Worm (Caenorhabditis elegans): ENCODE results near the gene coel-1.

DNA sequence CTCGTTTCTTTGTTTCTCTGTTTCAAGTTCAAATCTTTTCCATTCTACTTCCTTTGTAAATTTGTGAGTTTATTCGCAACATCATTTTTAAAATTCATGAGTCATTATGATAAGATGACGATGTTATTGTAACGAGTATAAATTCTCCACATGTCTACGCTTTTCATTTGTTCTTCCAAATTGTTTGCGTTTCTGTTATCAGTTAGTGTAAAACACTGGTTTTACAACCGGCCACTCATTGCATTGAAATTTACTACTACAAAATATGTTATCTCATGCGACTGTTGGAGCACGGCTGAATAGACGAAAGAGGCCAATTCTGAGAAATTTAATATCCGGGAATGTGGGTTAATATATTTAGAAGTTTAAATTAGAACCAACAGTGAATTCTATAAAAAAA lies 16.9 kb downstream of the coel-1 start, which contains the start of gene C52B9.19:
- no peak for TF ChIP-seq lsy-2 (tag; optimal IDR thresholded peaks at IDR 0.05)
- no peak for TF ChIP-seq aly-2 (tag; optimal IDR thresholded peaks at IDR 0.05)
- no peak for TF ChIP-seq nhr-6 (tag; optimal IDR thresholded peaks at IDR 0.05)
- TF ChIP-seq zag-1 (tag; optimal IDR thresholded peaks at IDR 0.05) = no peak
- no peak for TF ChIP-seq C34F6.9 (tag; optimal IDR thresholded peaks at IDR 0.05)
- TF ChIP-seq ztf-11 (tag; optimal IDR thresholded peaks at IDR 0.05) = no peak
- TF ChIP-seq nhr-23 (tag; optimal IDR thresholded peaks at IDR 0.05) = no peak
- no peak for TF ChIP-seq ZK546.5 (tag; optimal IDR thresholded peaks at IDR 0.05)
- TF ChIP-seq nhr-77 (tag; optimal IDR thresholded peaks at IDR 0.05) = no peak
- no peak for TF ChIP-seq elt-3 (tag; optimal IDR thresholded peaks at IDR 0.05)
